Fruit fly (Drosophila melanogaster): ENCODE measurements around the gene mRpS2.
A peak's percentile ranks its signal among the peaks of the same experiment; 100 is the strongest.

mRpS2 gene

DNA sequence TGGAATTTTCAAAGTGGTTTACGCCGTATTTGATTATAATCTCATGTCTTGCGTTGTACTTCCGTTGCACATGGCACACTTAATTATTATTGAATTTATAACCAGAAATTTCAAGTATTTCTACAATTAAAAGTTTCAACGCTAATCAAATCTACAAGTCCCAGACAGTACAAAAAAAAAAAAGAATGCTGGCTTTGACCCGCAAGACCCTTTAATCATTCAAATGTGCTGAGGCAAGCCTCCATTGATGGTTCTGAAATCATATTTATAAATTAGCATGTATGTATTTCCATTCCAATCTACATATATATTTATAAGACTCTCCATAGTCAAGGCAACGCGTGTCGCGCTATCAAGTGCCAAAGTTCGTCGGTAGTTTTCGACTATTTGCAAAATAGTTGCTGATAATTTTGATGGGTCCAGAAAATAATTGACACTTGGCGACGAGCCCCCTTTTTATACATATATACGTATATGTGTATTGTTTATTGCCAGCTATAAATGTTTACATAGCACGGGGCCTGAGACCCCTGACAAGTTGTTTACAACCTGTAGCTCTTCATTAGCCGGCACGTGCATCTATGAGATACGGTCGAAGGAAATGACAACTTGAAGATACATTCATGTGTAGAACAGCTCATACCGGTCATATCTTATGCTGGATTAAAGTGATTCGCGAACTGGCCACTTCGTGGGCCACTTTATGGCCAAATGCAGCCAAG is 46.4 kb upstream of the mRpS2 start:
- TF ChIP-seq Rel (GFP tag; optimal IDR thresholded peaks at IDR 0.05), result no peak
- TF ChIP-seq Rel (tag; optimal IDR thresholded peaks at IDR 0.05), result no peak
- TF ChIP-seq ey (GFP tag; optimal IDR thresholded peaks at IDR 0.05), result no peak

DNA sequence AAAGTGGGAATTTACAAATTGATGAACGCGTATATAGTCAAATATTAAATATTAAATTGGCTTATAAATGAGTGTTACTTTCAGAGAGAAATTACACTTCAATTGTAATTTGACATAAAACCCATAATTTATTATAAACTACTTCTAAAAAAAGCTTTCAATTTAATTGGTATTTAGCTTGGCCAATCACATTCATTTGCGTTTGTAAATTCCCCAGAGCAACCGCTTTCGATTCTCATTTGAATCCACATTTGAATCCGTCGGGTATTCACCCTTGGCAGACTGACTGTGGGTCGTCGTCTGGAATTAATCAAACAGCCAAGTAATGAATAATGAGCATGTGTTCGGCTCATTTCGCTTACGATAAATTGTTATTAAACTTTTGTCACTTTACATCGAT is 45.7 kb upstream of the mRpS2 start:
- TF ChIP-seq dl (GFP tag; optimal IDR thresholded peaks at IDR 0.05; ENCODE audit: insufficient read depth in 1 of 2, partially characterized antibody in 2 of 2) (no peak), Rel (GFP tag; optimal IDR thresholded peaks at IDR 0.05) (no peak), Rel (tag; optimal IDR thresholded peaks at IDR 0.05) (peak; percentile 74)

DNA sequence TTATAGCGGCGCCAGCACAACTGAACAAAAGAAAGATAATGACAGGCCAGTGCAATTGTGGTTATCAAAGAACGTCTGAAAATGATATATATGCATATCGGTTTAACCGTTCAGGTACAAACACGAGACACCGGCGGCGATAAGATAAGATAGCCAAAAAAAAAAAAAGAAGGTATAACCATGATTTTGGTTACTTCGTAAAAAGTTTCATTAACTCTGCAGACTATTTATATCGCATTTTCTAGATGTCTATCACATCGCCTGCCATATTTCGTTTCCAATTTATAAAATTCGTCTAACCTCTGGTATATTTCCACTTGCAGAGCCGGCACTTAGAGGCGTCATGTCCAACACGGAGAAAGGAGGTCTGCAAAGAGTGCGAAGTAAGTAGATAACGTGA is 43.4 kb upstream of the mRpS2 start:
- TF ChIP-seq Abd-B (GFP tag; optimal IDR thresholded peaks at IDR 0.05), result no peak
- no peak for TF ChIP-seq CG9705 (GFP tag; optimal IDR thresholded peaks at IDR 0.05)
- no peak for TF ChIP-seq Hnf4 (GFP tag; optimal IDR thresholded peaks at IDR 0.05)
- no peak for TF ChIP-seq Myc (optimal IDR thresholded peaks at IDR 0.05)
- no peak for TF ChIP-seq jim (GFP tag; optimal IDR thresholded peaks at IDR 0.05)
- TF ChIP-seq usp (GFP tag; optimal IDR thresholded peaks at IDR 0.05), result no peak
- TF ChIP-seq dsf (GFP tag; optimal IDR thresholded peaks at IDR 0.05; ENCODE audit: borderline replicate concordance), result no peak
- no peak for TF ChIP-seq h (GFP tag; optimal IDR thresholded peaks at IDR 0.05)
- TF ChIP-seq tai (GFP tag; optimal IDR thresholded peaks at IDR 0.05), result no peak
- no peak for TF ChIP-seq woc (GFP tag; optimal IDR thresholded peaks at IDR 0.05)
- no peak for TF ChIP-seq dl (GFP tag; optimal IDR thresholded peaks at IDR 0.05; ENCODE audit: insufficient read depth in 1 of 2, partially characterized antibody in 2 of 2)
- TF ChIP-seq dmrt93B (GFP tag; optimal IDR thresholded peaks at IDR 0.05), result no peak
- no peak for TF ChIP-seq sv (GFP tag; optimal IDR thresholded peaks at IDR 0.05)
- TF ChIP-seq N (GFP tag; optimal IDR thresholded peaks at IDR 0.05), result no peak
- no peak for TF ChIP-seq psq (GFP tag; optimal IDR thresholded peaks at IDR 0.05)
- TF ChIP-seq foxo (GFP tag; optimal IDR thresholded peaks at IDR 0.05), result no peak
- TF ChIP-seq Jra (GFP tag; optimal IDR thresholded peaks at IDR 0.05), result no peak
- no peak for TF ChIP-seq OdsH (GFP tag; optimal IDR thresholded peaks at IDR 0.05)

DNA sequence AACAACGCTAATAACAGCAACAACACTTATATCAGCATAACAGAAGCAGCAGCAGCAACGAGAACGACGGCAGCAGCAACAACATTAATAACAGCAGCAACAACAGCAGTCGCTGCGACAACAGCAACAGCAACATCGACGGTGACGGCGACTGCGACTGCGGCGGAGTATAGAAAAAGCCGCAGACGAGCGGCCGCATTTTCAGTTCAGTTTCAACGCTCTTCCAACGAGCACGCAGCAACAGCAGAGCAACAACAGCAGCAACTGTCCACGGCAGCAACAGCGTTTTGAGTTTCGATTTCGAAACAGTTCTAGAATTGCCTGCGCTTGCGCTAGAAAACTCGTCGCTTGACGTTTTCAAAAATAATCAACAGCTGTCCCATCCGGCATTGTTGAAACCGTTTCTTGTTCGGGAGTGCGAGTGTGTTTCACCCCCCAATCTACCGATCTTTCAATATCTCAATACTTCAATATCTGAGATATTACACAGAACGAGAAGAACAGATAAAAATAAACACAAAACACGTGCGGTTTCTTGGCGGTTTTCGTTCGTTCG is 41.8 kb upstream of the mRpS2 start, which contains the start of gene CG3036:
TSS of gene CG3036 (plus strand) at position 199 of the 556 bp plus-strand sequence.
- peak; percentile 20 for TF ChIP-seq fru (GFP tag; optimal IDR thresholded peaks at IDR 0.05)
- TF ChIP-seq tai (GFP tag; optimal IDR thresholded peaks at IDR 0.05), result no peak
- TF ChIP-seq br (GFP tag; optimal IDR thresholded peaks at IDR 0.05), result peak; percentile 42
- TF ChIP-seq CrebA (GFP tag; optimal IDR thresholded peaks at IDR 0.05; ENCODE audit: borderline replicate concordance), result peak; percentile 3
- peak; percentile 10 for TF ChIP-seq psq (GFP tag; optimal IDR thresholded peaks at IDR 0.05)
- peak; percentile 42 for TF ChIP-seq Dif (GFP tag; optimal IDR thresholded peaks at IDR 0.05; ENCODE audit: partially characterized antibody)
- peak; percentile 54 for TF ChIP-seq rgr (GFP tag; optimal IDR thresholded peaks at IDR 0.05)
- TF ChIP-seq h (GFP tag; optimal IDR thresholded peaks at IDR 0.05), result peak; percentile 41
- peak; percentile 33 for TF ChIP-seq Hr83 (GFP tag; optimal IDR thresholded peaks at IDR 0.05; ENCODE audit: poor library complexity, severe bottlenecking)
- TF ChIP-seq lola (GFP tag; optimal IDR thresholded peaks at IDR 0.05), result no peak
- TF ChIP-seq Sp1 (GFP tag; optimal IDR thresholded peaks at IDR 0.05), result peak; percentile 22
- TF ChIP-seq HLH106 (tag; optimal IDR thresholded peaks at IDR 0.05), result no peak
- TF ChIP-seq Rel (GFP tag; optimal IDR thresholded peaks at IDR 0.05), result no peak
- TF ChIP-seq Rel (tag; optimal IDR thresholded peaks at IDR 0.05), result peak; percentile 40
- peak in 1 of 2 experiments; percentile 32 for TF ChIP-seq foxo (GFP tag; optimal IDR thresholded peaks at IDR 0.05)

DNA sequence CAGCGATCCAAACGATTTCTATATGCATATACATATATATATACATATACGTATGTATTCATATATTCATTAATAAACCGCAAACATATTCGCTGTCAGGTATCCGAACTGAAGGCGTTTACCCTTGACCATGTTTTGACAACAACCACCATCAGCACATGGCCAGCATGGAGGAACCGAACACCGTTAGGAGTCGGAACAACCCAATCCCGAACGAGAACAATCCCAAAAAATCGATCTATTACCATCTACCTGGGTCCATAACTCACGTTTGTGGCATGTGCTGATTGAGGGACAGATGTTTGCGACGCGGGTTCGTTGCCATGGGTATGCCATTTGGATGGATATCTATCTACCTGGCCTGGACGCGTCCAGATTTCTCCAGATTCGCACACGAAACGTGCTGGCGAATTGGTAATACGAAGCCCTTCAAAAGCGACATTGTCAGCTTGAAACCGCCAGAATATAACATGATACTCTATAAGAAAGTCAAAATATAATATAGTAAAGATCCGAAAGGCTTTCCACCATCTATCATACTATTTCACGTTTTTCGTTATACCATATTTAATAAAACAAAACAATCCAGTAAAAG is 39.3 kb upstream of the mRpS2 start, which contains the start of gene CG15625:
TSS of gene CG15625 (plus strand) at position 545 of the 595 bp plus-strand sequence.
- no peak for TF ChIP-seq Hnf4 (GFP tag; optimal IDR thresholded peaks at IDR 0.05)
- TF ChIP-seq Dif (GFP tag; optimal IDR thresholded peaks at IDR 0.05; ENCODE audit: partially characterized antibody), result no peak
- no peak for TF ChIP-seq Dfd (GFP tag; optimal IDR thresholded peaks at IDR 0.05)
- TF ChIP-seq Mio (GFP tag; optimal IDR thresholded peaks at IDR 0.05), result no peak
- no peak for TF ChIP-seq fru (GFP tag; optimal IDR thresholded peaks at IDR 0.05)
- TF ChIP-seq h (GFP tag; optimal IDR thresholded peaks at IDR 0.05), result no peak
- TF ChIP-seq br (GFP tag; optimal IDR thresholded peaks at IDR 0.05), result no peak
- TF ChIP-seq ey (GFP tag; optimal IDR thresholded peaks at IDR 0.05), result no peak
- TF ChIP-seq sage (GFP tag; optimal IDR thresholded peaks at IDR 0.05), result no peak
- TF ChIP-seq tai (GFP tag; optimal IDR thresholded peaks at IDR 0.05), result no peak
- TF ChIP-seq dl (GFP tag; optimal IDR thresholded peaks at IDR 0.05; ENCODE audit: insufficient read depth in 1 of 2, partially characterized antibody in 2 of 2), result no peak
- no peak for TF ChIP-seq HLH106 (tag; optimal IDR thresholded peaks at IDR 0.05)
